Fruit fly (Drosophila melanogaster): ENCODE results near the gene CG11889.

Gene CG11889

dm6 chr3R:25245052-25245813 is 24.8 kb upstream of the CG11889 start, which contains the start of gene bam (continued):
- TF ChIP-seq Dek (tag; optimal IDR thresholded peaks at IDR 0.05) (peak; percentile 45), Bgb (GFP tag; IDR thresholded peaks at IDR 0.05; ENCODE audit: partially characterized antibody) (peak; percentile 55; the same call in 1 of the 2 replicates), fu2 (GFP tag; optimal IDR thresholded peaks at IDR 0.05) (no peak), CG42726 (GFP tag; IDR thresholded peaks at IDR 0.05; ENCODE audit: partially characterized antibody) (peak; percentile 56; the same call in 1 of the 2 replicates), CG11398 (GFP tag; optimal IDR thresholded peaks at IDR 0.05) (no peak), Abd-B (GFP tag; optimal IDR thresholded peaks at IDR 0.05) (no peak), Asciz (GFP tag; optimal IDR thresholded peaks at IDR 0.05) (no peak), prd (optimal IDR thresholded peaks at IDR 0.05) (no peak), prd (GFP tag; IDR thresholded peaks at IDR 0.05) (no peak), hth (optimal IDR thresholded peaks at IDR 0.05) (no peak), gsb-n (tag; optimal IDR thresholded peaks at IDR 0.05) (peak; percentile 10), Atf-2 (GFP tag; optimal IDR thresholded peaks at IDR 0.05) (no peak), Med (GFP tag) (peak; percentile 56), lmd (GFP tag; IDR thresholded peaks at IDR 0.05) (no peak), CG7963 (GFP tag; IDR thresholded peaks at IDR 0.05; ENCODE audit: partially characterized antibody) (no peak), lola (GFP tag; optimal IDR thresholded peaks at IDR 0.05) (no peak), Spps (tag; optimal IDR thresholded peaks at IDR 0.05) (no peak), CG8290 (GFP tag; optimal IDR thresholded peaks at IDR 0.05) (peak; percentile 43), CG8290 (tag; optimal IDR thresholded peaks at IDR 0.05) (no peak), Aef1 (GFP tag; IDR thresholded peaks at IDR 0.05) (peak; percentile 14; the same call in 1 of the 3 replicates), CG7357 (GFP tag; IDR thresholded peaks at IDR 0.05) (no peak), Nf-YC (tag; optimal IDR thresholded peaks at IDR 0.05) (peak; percentile 46), CG12236 (GFP tag; optimal IDR thresholded peaks at IDR 0.05) (no peak), row (GFP tag; IDR thresholded peaks at IDR 0.05) (no peak), phol (tag; optimal IDR thresholded peaks at IDR 0.05) (no peak), CG4820 (GFP tag; optimal IDR thresholded peaks at IDR 0.05) (no peak), Nf-YA (GFP tag; IDR thresholded peaks at IDR 0.05) (no peak), PHDP (tag; optimal IDR thresholded peaks at IDR 0.05) (peak; percentile 4), CG9437 (GFP tag; optimal IDR thresholded peaks at IDR 0.05) (no peak), E2f2 (GFP tag; IDR thresholded peaks at IDR 0.05) (peak; percentile 97), CG13424 (tag; optimal IDR thresholded peaks at IDR 0.05) (peak; percentile 7), Lhr (GFP tag; optimal IDR thresholded peaks at IDR 0.05) (peak; percentile 84), CG6254 (GFP tag; optimal IDR thresholded peaks at IDR 0.05) (no peak), CG1792 (GFP tag; optimal IDR thresholded peaks at IDR 0.05) (no peak), fd64A (GFP tag; optimal IDR thresholded peaks at IDR 0.05) (no peak), bigmax (GFP tag; optimal IDR thresholded peaks at IDR 0.05) (no peak), CG12155 (GFP tag; optimal IDR thresholded peaks at IDR 0.05) (no peak), sug (tag; optimal IDR thresholded peaks at IDR 0.05) (peak; percentile 46), CG6813 (GFP tag; optimal IDR thresholded peaks at IDR 0.05) (no peak), amos (GFP tag; IDR thresholded peaks at IDR 0.05; ENCODE audit: partially characterized antibody) (peak; percentile 42), CG18011 (GFP tag; optimal IDR thresholded peaks at IDR 0.05) (no peak), jing (GFP tag; optimal IDR thresholded peaks at IDR 0.05) (no peak), her (GFP tag; optimal IDR thresholded peaks at IDR 0.05) (no peak), Fer1 (GFP tag; optimal IDR thresholded peaks at IDR 0.05) (peak; percentile 15), CG10654 (GFP tag; optimal IDR thresholded peaks at IDR 0.05) (no peak), pita (GFP tag; optimal IDR thresholded peaks at IDR 0.05) (peak; percentile 86), CG1603 (tag; optimal IDR thresholded peaks at IDR 0.05) (peak; percentile 57)
